Fruit fly (Drosophila melanogaster): Measurements from ENCODE around the gene CG4161.

CG4161 gene

DNA sequence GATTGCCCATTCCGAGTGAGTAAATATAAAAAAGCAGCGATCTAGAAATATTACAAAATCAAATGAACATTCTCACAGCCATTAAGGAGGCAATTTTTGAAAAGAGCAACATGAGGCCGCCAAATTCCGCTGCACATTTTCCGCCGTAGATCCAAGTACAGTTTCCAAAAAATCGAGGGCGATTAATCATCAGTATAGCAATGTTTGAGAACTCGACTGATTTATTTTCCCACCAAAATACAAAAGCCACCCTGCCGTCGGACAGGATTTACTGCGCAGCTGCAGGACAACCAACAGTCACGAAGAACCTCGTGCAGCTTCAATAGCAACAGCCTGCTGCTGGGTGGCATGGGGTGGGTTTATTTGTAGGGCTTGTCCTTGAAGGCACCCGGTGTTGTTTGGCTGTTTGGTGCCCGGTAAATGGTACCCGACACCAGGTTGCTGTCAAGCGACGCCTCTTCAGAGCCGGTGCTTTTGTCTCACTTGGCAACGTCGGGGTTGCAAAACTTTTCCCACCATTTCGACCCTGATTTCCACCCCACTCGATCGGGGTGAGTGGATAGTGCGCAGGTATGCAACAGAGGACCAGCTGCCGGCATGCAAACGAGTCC is 2.7 kb downstream of the CG4161 start:
- TF ChIP-seq cic (GFP tag; optimal IDR thresholded peaks at IDR 0.05) (no peak), toe (GFP tag; optimal IDR thresholded peaks at IDR 0.05) (no peak), CG7045 (GFP tag; optimal IDR thresholded peaks at IDR 0.05) (no peak), Hr96 (GFP tag; optimal IDR thresholded peaks at IDR 0.05) (no peak), CG12768 (GFP tag; optimal IDR thresholded peaks at IDR 0.05) (no peak), CG33017 (tag; optimal IDR thresholded peaks at IDR 0.05) (no peak), tj (GFP tag; optimal IDR thresholded peaks at IDR 0.05) (no peak), Mnt (GFP tag; optimal IDR thresholded peaks at IDR 0.05) (no peak), pad (GFP tag; optimal IDR thresholded peaks at IDR 0.05) (no peak), ovo (GFP tag; optimal IDR thresholded peaks at IDR 0.05) (no peak), kay (GFP tag; ENCODE audit: borderline replicate concordance) (no peak), bab1 (GFP tag; optimal IDR thresholded peaks at IDR 0.05) (no peak), CG1620 (GFP tag; optimal IDR thresholded peaks at IDR 0.05) (no peak), Crg-1 (GFP tag; optimal IDR thresholded peaks at IDR 0.05) (no peak)

DNA sequence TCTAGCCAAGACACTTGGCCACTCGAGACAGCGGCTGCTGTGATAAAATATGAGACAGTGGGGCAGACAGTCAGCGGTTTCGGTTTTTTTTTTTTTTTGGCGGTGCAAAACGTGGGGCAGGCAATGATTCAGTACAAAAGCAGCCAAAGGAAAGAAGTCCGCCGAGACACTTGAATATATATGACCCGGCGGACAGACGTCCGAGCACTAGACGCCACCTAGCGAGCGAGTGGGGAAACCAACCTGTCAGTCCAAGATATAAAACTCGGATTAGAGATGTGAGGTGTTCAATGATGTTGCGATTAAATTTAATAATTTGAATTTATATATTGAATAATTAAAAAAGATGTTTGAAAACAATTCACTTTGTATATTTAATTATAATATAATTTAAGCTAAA is 5.8 kb downstream of the CG4161 start:
- TF ChIP-seq CG11617 (GFP tag; optimal IDR thresholded peaks at IDR 0.05) (no peak), CG1620 (GFP tag; optimal IDR thresholded peaks at IDR 0.05) (no peak), Clk (GFP tag; optimal IDR thresholded peaks at IDR 0.05) (no peak)

DNA sequence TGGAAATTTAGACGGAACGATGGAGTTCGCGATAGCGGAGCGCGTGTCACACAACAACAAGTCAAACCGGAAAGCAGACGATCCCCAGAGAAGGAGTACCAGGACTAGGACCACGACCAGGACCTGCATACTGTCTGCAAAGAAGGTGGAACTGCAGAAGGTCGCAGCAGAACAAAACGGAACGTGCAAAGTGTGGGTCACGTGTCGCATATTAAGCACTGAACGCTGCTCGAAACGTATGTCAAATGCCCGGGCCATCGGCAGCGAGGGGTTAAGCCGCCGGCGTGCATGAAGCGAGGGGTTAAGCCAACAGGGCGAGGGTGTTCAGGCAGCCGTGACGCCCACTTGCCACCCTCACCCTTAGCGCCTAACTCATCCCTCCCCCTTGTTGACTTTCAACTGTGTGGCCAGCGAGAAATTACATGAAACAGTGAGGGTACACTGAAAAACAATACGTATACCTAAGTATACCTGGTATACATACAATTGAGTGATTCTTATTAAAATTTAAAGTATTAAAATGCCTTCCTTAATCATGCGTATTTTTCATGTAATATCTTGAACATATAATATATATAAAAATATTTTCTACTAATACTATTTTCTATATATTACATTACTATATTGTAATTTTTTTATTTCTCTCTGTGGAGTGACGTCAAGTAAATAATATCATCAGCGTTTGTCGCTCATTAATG is 8.9 kb downstream of the CG4161 start:
- TF ChIP-seq CG1620 (GFP tag; optimal IDR thresholded peaks at IDR 0.05) (no peak), CG33017 (tag; optimal IDR thresholded peaks at IDR 0.05) (no peak), Mnt (GFP tag; optimal IDR thresholded peaks at IDR 0.05) (no peak), kay (GFP tag; ENCODE audit: borderline replicate concordance) (no peak), CG7101 (tag; optimal IDR thresholded peaks at IDR 0.05) (no peak), toe (GFP tag; optimal IDR thresholded peaks at IDR 0.05) (no peak), ovo (GFP tag; optimal IDR thresholded peaks at IDR 0.05) (no peak), CG12768 (GFP tag; optimal IDR thresholded peaks at IDR 0.05) (no peak), bab1 (GFP tag; optimal IDR thresholded peaks at IDR 0.05) (no peak), cnc (optimal IDR thresholded peaks at IDR 0.05) (no peak), CG5204 (GFP tag; optimal IDR thresholded peaks at IDR 0.05) (no peak), Clk (GFP tag; optimal IDR thresholded peaks at IDR 0.05) (no peak), CG7045 (GFP tag; optimal IDR thresholded peaks at IDR 0.05) (no peak), pad (GFP tag; optimal IDR thresholded peaks at IDR 0.05) (no peak), CG11617 (GFP tag; optimal IDR thresholded peaks at IDR 0.05) (no peak), tj (GFP tag; optimal IDR thresholded peaks at IDR 0.05) (no peak), Crg-1 (GFP tag; optimal IDR thresholded peaks at IDR 0.05) (no peak), CG14711 (tag; optimal IDR thresholded peaks at IDR 0.05) (no peak), cic (GFP tag; optimal IDR thresholded peaks at IDR 0.05) (no peak)

DNA sequence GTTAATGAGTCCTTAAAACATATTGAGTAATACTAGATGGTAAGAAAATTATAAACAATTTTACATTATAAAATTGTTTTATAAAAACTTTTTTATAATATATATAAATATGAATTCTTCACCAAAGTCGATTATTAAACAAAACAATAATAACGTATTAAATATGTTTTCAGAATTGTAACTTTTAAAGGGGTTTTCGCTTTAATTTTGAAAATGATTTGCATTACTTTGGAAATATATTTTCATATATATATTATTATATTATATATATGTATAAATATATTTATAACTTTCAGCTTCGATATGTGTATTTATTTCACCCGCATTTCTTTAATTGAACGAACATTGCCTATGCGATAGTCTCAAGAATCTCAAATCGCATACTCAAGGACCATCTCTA is 25.0 kb downstream of the CG4161 start:
- TF ChIP-seq CG14711 (tag; optimal IDR thresholded peaks at IDR 0.05): no peak
- no peak for TF ChIP-seq pad (GFP tag; optimal IDR thresholded peaks at IDR 0.05)
- TF ChIP-seq CG7045 (GFP tag; optimal IDR thresholded peaks at IDR 0.05): no peak
- no peak for TF ChIP-seq Clk (GFP tag; optimal IDR thresholded peaks at IDR 0.05)

DNA sequence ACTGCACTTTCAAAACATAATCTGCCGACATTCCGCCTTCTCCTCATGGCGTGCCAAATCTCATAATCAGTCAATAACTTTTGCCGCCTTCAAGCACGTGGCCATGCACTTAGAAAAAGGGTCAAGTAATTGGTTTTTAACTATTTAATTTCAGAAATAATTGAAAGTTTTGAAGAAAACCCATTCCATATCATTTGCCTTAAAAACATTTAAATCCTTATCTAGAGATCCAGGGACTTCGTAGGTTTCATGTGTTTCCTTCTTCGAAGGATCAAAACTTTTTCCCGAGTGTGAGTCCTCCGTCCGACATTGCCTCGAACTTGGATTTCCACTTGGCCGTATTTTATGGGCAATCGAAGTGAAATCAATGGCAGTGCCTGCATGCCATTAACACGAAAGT is 25.8 kb downstream of the CG4161 start:
- TF ChIP-seq CG12768 (GFP tag; optimal IDR thresholded peaks at IDR 0.05) (no peak), Hr96 (GFP tag; optimal IDR thresholded peaks at IDR 0.05) (no peak), bab1 (GFP tag; optimal IDR thresholded peaks at IDR 0.05) (no peak)

DNA sequence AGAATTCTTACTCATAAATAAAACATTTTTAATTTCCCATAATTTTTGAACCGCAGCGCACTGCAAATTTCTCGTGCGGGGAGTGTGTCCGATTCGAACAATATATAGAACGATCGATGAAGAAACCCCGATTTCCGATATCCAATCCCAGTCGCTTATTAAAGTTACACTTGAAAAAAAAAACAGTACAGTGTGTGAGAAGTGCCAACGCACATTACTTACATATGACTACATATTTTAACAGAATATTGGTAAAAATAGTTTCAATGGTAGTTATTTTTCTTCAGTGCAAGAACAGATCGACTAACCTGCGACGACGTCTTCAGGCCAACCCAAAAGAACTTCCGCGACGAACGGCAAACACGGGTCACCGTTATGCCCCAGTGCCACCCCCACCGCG is 29.9 kb downstream of the CG4161 start:
- TF ChIP-seq CG11617 (GFP tag; optimal IDR thresholded peaks at IDR 0.05): no peak
- no peak for TF ChIP-seq tj (GFP tag; optimal IDR thresholded peaks at IDR 0.05)
- TF ChIP-seq Mnt (GFP tag; optimal IDR thresholded peaks at IDR 0.05): no peak
- no peak for TF ChIP-seq CG7101 (tag; optimal IDR thresholded peaks at IDR 0.05)
- TF ChIP-seq CG33017 (tag; optimal IDR thresholded peaks at IDR 0.05): no peak
- no peak for TF ChIP-seq pad (GFP tag; optimal IDR thresholded peaks at IDR 0.05)
- no peak for TF ChIP-seq CG12768 (GFP tag; optimal IDR thresholded peaks at IDR 0.05)
- TF ChIP-seq Crg-1 (GFP tag; optimal IDR thresholded peaks at IDR 0.05): no peak
- no peak for TF ChIP-seq Clk (GFP tag; optimal IDR thresholded peaks at IDR 0.05)
- TF ChIP-seq bab1 (GFP tag; optimal IDR thresholded peaks at IDR 0.05): no peak
- TF ChIP-seq CG14711 (tag; optimal IDR thresholded peaks at IDR 0.05): no peak
- TF ChIP-seq toe (GFP tag; optimal IDR thresholded peaks at IDR 0.05): no peak
- TF ChIP-seq cnc (optimal IDR thresholded peaks at IDR 0.05): no peak
- no peak for TF ChIP-seq ovo (GFP tag; optimal IDR thresholded peaks at IDR 0.05)

DNA sequence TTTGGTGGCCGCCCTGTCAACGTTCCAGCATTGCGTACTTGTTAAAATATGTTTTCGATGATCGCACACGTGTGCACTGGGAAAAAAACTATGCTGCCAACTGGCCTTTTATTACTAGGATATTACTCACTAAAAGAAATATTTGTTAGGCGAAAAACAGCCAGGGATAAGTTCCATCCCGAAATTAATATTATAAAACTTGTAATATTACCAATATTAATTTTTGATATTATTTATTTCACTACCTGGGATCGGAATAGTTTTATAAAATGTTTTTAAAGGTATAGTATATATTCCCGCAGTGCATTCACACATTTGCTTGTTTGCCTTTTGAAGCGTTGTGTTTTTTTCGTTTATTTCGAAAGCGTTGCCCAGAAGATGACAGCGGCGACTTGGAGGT is 30.4 kb downstream of the CG4161 start:
- no peak for TF ChIP-seq CG1620 (GFP tag; optimal IDR thresholded peaks at IDR 0.05)
- TF ChIP-seq toe (GFP tag; optimal IDR thresholded peaks at IDR 0.05): no peak
- no peak for TF ChIP-seq CG7045 (GFP tag; optimal IDR thresholded peaks at IDR 0.05)
- no peak for TF ChIP-seq CG7101 (tag; optimal IDR thresholded peaks at IDR 0.05)
- no peak for TF ChIP-seq kay (GFP tag; ENCODE audit: borderline replicate concordance)
- no peak for TF ChIP-seq Hr96 (GFP tag; optimal IDR thresholded peaks at IDR 0.05)
- TF ChIP-seq Clk (GFP tag; optimal IDR thresholded peaks at IDR 0.05): no peak
- TF ChIP-seq CG11617 (GFP tag; optimal IDR thresholded peaks at IDR 0.05): no peak
- TF ChIP-seq ovo (GFP tag; optimal IDR thresholded peaks at IDR 0.05): no peak
- TF ChIP-seq Crg-1 (GFP tag; optimal IDR thresholded peaks at IDR 0.05): no peak
- TF ChIP-seq CG5204 (GFP tag; optimal IDR thresholded peaks at IDR 0.05): no peak
- no peak for TF ChIP-seq CG12768 (GFP tag; optimal IDR thresholded peaks at IDR 0.05)
- TF ChIP-seq bab1 (GFP tag; optimal IDR thresholded peaks at IDR 0.05): no peak
- TF ChIP-seq tj (GFP tag; optimal IDR thresholded peaks at IDR 0.05): no peak
- no peak for TF ChIP-seq cnc (optimal IDR thresholded peaks at IDR 0.05)
- no peak for TF ChIP-seq pad (GFP tag; optimal IDR thresholded peaks at IDR 0.05)
- no peak for TF ChIP-seq Mnt (GFP tag; optimal IDR thresholded peaks at IDR 0.05)

All from whole organism, adult.